Worm (Caenorhabditis elegans) whole organism, late embryonic: ENCODE measurements around the gene ssq-3.

ENCODE experiments used
- C08G9.2 ChIP-seq: sonication (generic microtip); optimal IDR thresholded peaks from 2 replicates; lab custom pipeline; 2016; ENCODE audit warnings: mild to moderate bottlenecking, missing genetic modification characterization, moderate library complexity, missing compliant biosample characterization
- C38D4.7 ChIP-seq: fragments of 200-800 bp; sonication (Bioruptor generic); optimal IDR thresholded peaks from 2 replicates; lab custom pipeline; 2018; ENCODE audit warnings: mild to moderate bottlenecking, missing genetic modification characterization, moderate library complexity, missing compliant biosample characterization
- F13H6.1 ChIP-seq: sonication (generic microtip); optimal IDR thresholded peaks from 2 replicates; lab custom pipeline; 2016; ENCODE audit warnings: missing genetic modification characterization, missing compliant biosample characterization
- K02D7.2 ChIP-seq: sonication (generic microtip); optimal IDR thresholded peaks from 2 replicates; lab custom pipeline; 2017; ENCODE audit warnings: mild to moderate bottlenecking, missing genetic modification characterization, missing compliant biosample characterization
- T23F11.4 ChIP-seq: fragments of 200-800 bp; sonication (Bioruptor generic); optimal IDR thresholded peaks from 2 replicates; lab custom pipeline; 2018; ENCODE audit warnings: mild to moderate bottlenecking, missing genetic modification characterization, missing compliant biosample characterization
- Y22D7AL.16 ChIP-seq: sonication (generic microtip); optimal IDR thresholded peaks from 2 replicates; lab custom pipeline; 2016; ENCODE audit warnings: missing genetic modification characterization, missing compliant biosample characterization
- ama-1 ChIP-seq: fragments of 150-350 bp; optimal IDR thresholded peaks from 2 replicates; lab custom pipeline; 2014
- ceh-18 ChIP-seq: sonication (generic microtip); optimal IDR thresholded peaks from 2 replicates; lab custom pipeline; 2016; ENCODE audit warnings: missing genetic modification characterization, missing compliant biosample characterization
- ceh-19 ChIP-seq: fragments of 200-800 bp; sonication (Bioruptor generic); optimal IDR thresholded peaks from 2 replicates; lab custom pipeline; 2018; ENCODE audit warnings: mild to moderate bottlenecking, missing genetic modification characterization, missing compliant biosample characterization
- ceh-22 ChIP-seq: sonication (generic microtip); optimal IDR thresholded peaks from 2 replicates; lab custom pipeline; 2017; ENCODE audit warnings: missing biosample characterization, missing genetic modification characterization
- ceh-30 ChIP-seq: fragments of 150-350 bp; optimal IDR thresholded peaks from 2 replicates; lab custom pipeline; 2014; ENCODE audit warnings: missing biosample characterization, missing genetic modification characterization
- ceh-31 ChIP-seq: sonication (generic microtip); optimal IDR thresholded peaks from 2 replicates; lab custom pipeline; 2016; ENCODE audit warnings: missing genetic modification characterization, missing compliant biosample characterization
- ceh-34 ChIP-seq: sonication (generic microtip); optimal IDR thresholded peaks from 2 replicates; lab custom pipeline; 2016; ENCODE audit warnings: mild to moderate bottlenecking, missing genetic modification characterization, missing compliant biosample characterization
- ceh-48 ChIP-seq: sonication (generic microtip); optimal IDR thresholded peaks from 2 replicates; lab custom pipeline; 2016; ENCODE audit warnings: missing genetic modification characterization, inconsistent platforms, missing compliant biosample characterization
- ceh-6 ChIP-seq: fragments of 200-800 bp; sonication (Bioruptor generic); optimal IDR thresholded peaks from 2 replicates; lab custom pipeline; 2018; ENCODE audit warnings: mild to moderate bottlenecking, missing genetic modification characterization, missing compliant biosample characterization
- dmd-4 ChIP-seq: sonication (generic microtip); optimal IDR thresholded peaks from 2 replicates; lab custom pipeline; 2016; ENCODE audit warnings: borderline replicate concordance, missing genetic modification characterization, missing compliant biosample characterization
- dve-1 ChIP-seq: sonication (generic microtip); optimal IDR thresholded peaks from 2 replicates; lab custom pipeline; 2017; ENCODE audit warnings: antibody characterized with exemption, mild to moderate bottlenecking, missing genetic modification characterization, missing compliant biosample characterization
- elt-2 ChIP-seq: sonication (generic microtip); optimal IDR thresholded peaks from 2 replicates; lab custom pipeline; 2016; ENCODE audit warnings: missing genetic modification reagents, missing genetic modification characterization, missing compliant biosample characterization
- elt-4 ChIP-seq: sonication (generic microtip); optimal IDR thresholded peaks from 2 replicates; lab custom pipeline; 2016; ENCODE audit warnings: missing genetic modification characterization, missing compliant biosample characterization
- eyg-1 ChIP-seq: sonication (generic microtip); optimal IDR thresholded peaks from 2 replicates; lab custom pipeline; 2016; ENCODE audit warnings: missing genotype, missing genetic modification characterization, missing compliant biosample characterization
- fkh-10 ChIP-seq: fragments of 150-350 bp; optimal IDR thresholded peaks from 2 replicates; lab custom pipeline; 2014; ENCODE audit warnings: missing biosample characterization, missing genetic modification reagents, missing genetic modification characterization
- fkh-6 ChIP-seq: sonication (generic microtip); optimal IDR thresholded peaks from 2 replicates; lab custom pipeline; 2016; ENCODE audit warnings: missing genetic modification characterization, missing compliant biosample characterization
- gmeb-2 ChIP-seq: sonication (generic microtip); optimal IDR thresholded peaks from 2 replicates; lab custom pipeline; 2016; ENCODE audit warnings: missing genetic modification characterization, inconsistent platforms, missing compliant biosample characterization
- hlh-13 ChIP-seq: fragments of 200-800 bp; sonication (Bioruptor generic); optimal IDR thresholded peaks from 2 replicates; lab custom pipeline; 2018; ENCODE audit warnings: mild to moderate bottlenecking, missing genetic modification characterization, missing compliant biosample characterization
- hlh-15 ChIP-seq: sonication (generic microtip); optimal IDR thresholded peaks from 2 replicates; lab custom pipeline; 2016; ENCODE audit warnings: missing genetic modification characterization, missing compliant biosample characterization
- hlh-30 ChIP-seq: sonication (generic microtip); optimal IDR thresholded peaks from 2 replicates; lab custom pipeline; 2017; ENCODE audit warnings: antibody characterized with exemption, missing genetic modification characterization, missing compliant biosample characterization; ENCODE audit not compliant: insufficient read depth
- lin-11 ChIP-seq: fragments of 200-800 bp; sonication (Bioruptor generic); optimal IDR thresholded peaks from 2 replicates; lab custom pipeline; 2018; ENCODE audit warnings: mild to moderate bottlenecking, missing genetic modification characterization, missing compliant biosample characterization
- nfya-1 ChIP-seq: sonication (generic microtip); optimal IDR thresholded peaks from 2 replicates; lab custom pipeline; 2017; ENCODE audit warnings: missing genetic modification characterization, mild to moderate bottlenecking, missing compliant biosample characterization, antibody characterized with exemption, moderate library complexity
- nhr-11 ChIP-seq: fragments of 150-350 bp; optimal IDR thresholded peaks from 2 replicates; lab custom pipeline; 2014; ENCODE audit warnings: missing biosample characterization, missing genetic modification characterization
- nhr-232 ChIP-seq: sonication (generic microtip); optimal IDR thresholded peaks from 2 replicates; lab custom pipeline; 2016; ENCODE audit warnings: missing genetic modification characterization, missing compliant biosample characterization
- odd-2 ChIP-seq: sonication (generic microtip); optimal IDR thresholded peaks from 2 replicates; lab custom pipeline; 2017; ENCODE audit warnings: antibody characterized with exemption, mild to moderate bottlenecking, missing genetic modification characterization, missing compliant biosample characterization
- pat-9 ChIP-seq: fragments of 200-800 bp; sonication (Bioruptor generic); optimal IDR thresholded peaks from 2 replicates; lab custom pipeline; 2018; ENCODE audit warnings: mild to moderate bottlenecking, missing genetic modification characterization, moderate library complexity, missing compliant biosample characterization
- pax-1 ChIP-seq: fragments of 150-350 bp; optimal IDR thresholded peaks from 2 replicates; lab custom pipeline; 2014; ENCODE audit warnings: missing biosample characterization, missing genetic modification characterization
- pha-2 ChIP-seq: sonication (generic microtip); optimal IDR thresholded peaks from 2 replicates; lab custom pipeline; 2017; ENCODE audit warnings: mild to moderate bottlenecking, missing genetic modification characterization, missing compliant biosample characterization
- pha-4 ChIP-seq: fragments of 150-350 bp; optimal IDR thresholded peaks from 2 replicates; lab custom pipeline; 2018; ENCODE audit warnings: missing biosample characterization, missing genetic modification reagents, missing genetic modification characterization
- pqm-1 ChIP-seq: sonication (generic microtip); optimal IDR thresholded peaks from 2 replicates; lab custom pipeline; 2016; ENCODE audit warnings: missing genetic modification characterization, missing compliant biosample characterization
- pros-1 ChIP-seq: fragments of 150-350 bp; optimal IDR thresholded peaks from 2 replicates; lab custom pipeline; 2014; ENCODE audit warnings: missing biosample characterization, missing genetic modification reagents, missing genetic modification characterization
- ref-2 ChIP-seq: sonication (generic microtip); optimal IDR thresholded peaks from 2 replicates; lab custom pipeline; 2016; ENCODE audit warnings: missing genetic modification characterization, missing compliant biosample characterization
- rnt-1 ChIP-seq: sonication (generic microtip); optimal IDR thresholded peaks from 2 replicates; lab custom pipeline; 2016; ENCODE audit warnings: missing genetic modification characterization, missing compliant biosample characterization
- sox-2 ChIP-seq: fragments of 200-800 bp; sonication (Bioruptor generic); IDR thresholded peaks from 2 replicates; pipeline ENCODE4 v1.3.6; 2022; ENCODE audit warnings: missing genetic modification reagents, missing genetic modification characterization, missing compliant biosample characterization
- syd-9 ChIP-seq: sonication (generic microtip); optimal IDR thresholded peaks from 2 replicates; lab custom pipeline; 2016; ENCODE audit warnings: mild to moderate bottlenecking, missing genetic modification characterization, moderate library complexity, missing compliant biosample characterization
- tbx-7 ChIP-seq: sonication (generic microtip); optimal IDR thresholded peaks from 2 replicates; lab custom pipeline; 2016; ENCODE audit warnings: missing genotype, missing genetic modification characterization, missing compliant biosample characterization
- ttx-3 ChIP-seq: sonication (generic microtip); optimal IDR thresholded peaks from 2 replicates; lab custom pipeline; 2016; ENCODE audit warnings: missing genetic modification reagents, missing genetic modification characterization, missing compliant biosample characterization
- unc-42 ChIP-seq: sonication (generic microtip); optimal IDR thresholded peaks from 2 replicates; lab custom pipeline; 2016; ENCODE audit warnings: missing genotype, missing genetic modification characterization, missing compliant biosample characterization
- unc-55 ChIP-seq: sonication (generic microtip); optimal IDR thresholded peaks from 2 replicates; lab custom pipeline; 2017; ENCODE audit warnings: missing biosample characterization, missing genetic modification reagents, missing genetic modification characterization
- unc-86 ChIP-seq: sonication (generic microtip); optimal IDR thresholded peaks from 2 replicates; lab custom pipeline; 2016; ENCODE audit warnings: missing genetic modification characterization, missing compliant biosample characterization
- ztf-16 ChIP-seq: sonication (generic microtip); optimal IDR thresholded peaks from 2 replicates; lab custom pipeline; 2017; ENCODE audit warnings: missing genetic modification characterization, missing compliant biosample characterization

ssq-3 gene

ce11 chrIV:7083382-7083784, 28.0 kb upstream of the ssq-3 start, which contains the start of gene Y43B11AR.3:
Gene Y43B11AR.3 (minus strand): TSS chrIV:7083716.
- no peak for TF ChIP-seq T23F11.4
- peak; percentile 44 for TF ChIP-seq ama-1 (lab: Kevin White, UChicago)
- no peak for TF ChIP-seq nhr-11 (tag; lab: Kevin White, UChicago)
- no peak for TF ChIP-seq sox-2 (GFP tag; lab: Robert Waterston, UW)
- no peak for TF ChIP-seq unc-55 (GFP tag; lab: Kevin White, UChicago)

ce11 chrIV:7083976-7084375, 27.4 kb upstream of the ssq-3 start:
- TF ChIP-seq gmeb-2 (tag; lab: Kevin White, UChicago): no peak
- no peak for TF ChIP-seq pros-1 (tag; lab: Kevin White, UChicago)
- TF ChIP-seq unc-55 (GFP tag; lab: Kevin White, UChicago): no peak
- TF ChIP-seq eyg-1 (tag; lab: Kevin White, UChicago): no peak
- TF ChIP-seq ztf-16: no peak
- no peak for TF ChIP-seq C38D4.7
- TF ChIP-seq ref-2 (tag; lab: Kevin White, UChicago): no peak
- no peak for TF ChIP-seq syd-9 (tag; lab: Kevin White, UChicago)
- TF ChIP-seq odd-2 (tag; lab: Kevin White, UChicago): no peak
- no peak for TF ChIP-seq Y22D7AL.16 (tag; lab: Kevin White, UChicago)
- no peak for TF ChIP-seq hlh-13 (GFP tag; lab: Kevin White, UChicago)
- no peak for TF ChIP-seq ceh-22 (tag; lab: Kevin White, UChicago)
- no peak for TF ChIP-seq hlh-30
- TF ChIP-seq pat-9 (tag; lab: Kevin White, UChicago): no peak
- TF ChIP-seq rnt-1 (tag; lab: Kevin White, UChicago): no peak
- TF ChIP-seq ceh-18 (tag; lab: Kevin White, UChicago): no peak

- TF ChIP-seq ceh-19 (no peak), dve-1 (tag; lab: Kevin White, UChicago) (peak; percentile 26), nhr-232 (tag; lab: Kevin White, UChicago) (no peak), tbx-7 (no peak), nfya-1 (tag; lab: Kevin White, UChicago) (peak; percentile 79), rnt-1 (tag; lab: Kevin White, UChicago) (no peak), ceh-18 (tag; lab: Kevin White, UChicago) (peak; percentile 18), K02D7.2 (tag; lab: Kevin White, UChicago) (no peak), F13H6.1 (tag; lab: Kevin White, UChicago) (no peak), fkh-6 (tag; lab: Kevin White, UChicago) (no peak), hlh-30 (peak; percentile 27), fkh-10 (GFP tag; lab: Kevin White, UChicago) (no peak), hlh-13 (GFP tag; lab: Kevin White, UChicago) (no peak), elt-2 (tag; lab: Kevin White, UChicago) (peak; percentile 67), unc-42 (peak; percentile 31), ttx-3 (tag; lab: Kevin White, UChicago) (no peak), unc-86 (tag; lab: Kevin White, UChicago) (no peak), elt-4 (tag; lab: Kevin White, UChicago) (no peak), pax-1 (tag; lab: Kevin White, UChicago) (no peak), unc-55 (GFP tag; lab: Kevin White, UChicago) (peak; percentile 10), pha-2 (tag; lab: Kevin White, UChicago) (peak; percentile 23), nhr-11 (tag; lab: Kevin White, UChicago) (no peak), syd-9 (tag; lab: Kevin White, UChicago) (no peak), ceh-22 (tag; lab: Kevin White, UChicago) (no peak), ceh-31 (peak; percentile 59), ceh-30 (tag; lab: Kevin White, UChicago) (no peak), ztf-16 (no peak), sox-2 (GFP tag; lab: Robert Waterston, UW) (no peak), lin-11 (tag; lab: Kevin White, UChicago) (no peak), hlh-15 (tag; lab: Kevin White, UChicago) (no peak), ceh-48 (tag; lab: Kevin White, UChicago) (peak; percentile 13), dmd-4 (tag; lab: Kevin White, UChicago) (no peak), C08G9.2 (tag; lab: Kevin White, UChicago) (no peak), odd-2 (tag; lab: Kevin White, UChicago) (no peak), T23F11.4 (no peak), pqm-1 (no peak), ref-2 (tag; lab: Kevin White, UChicago) (peak; percentile 52), ceh-6 (GFP tag; lab: Kevin White, UChicago) (no peak), Y22D7AL.16 (tag; lab: Kevin White, UChicago) (peak; percentile 47), ceh-34 (tag; lab: Kevin White, UChicago) (peak; percentile 25), pha-4 (no peak)
Measured at ce11 chrIV:7084632-7085160, 26.7 kb upstream of the ssq-3 start, which contains the start of gene rps-4. Gene rps-4 (minus strand): TSS chrIV:7084682.
